Fruit fly (Drosophila melanogaster) whole organism, embryonic: Measurements from ENCODE around the gene Unc-115b.

Source experiments
- Asciz ChIP-seq: fragments of 200-800 bp; sonication (Bioruptor generic); optimal IDR thresholded peaks from 2 replicates; lab custom pipeline; 2017; ENCODE audit warnings: missing biosample characterization, mild to moderate bottlenecking, missing genetic modification characterization, missing genetic modification reagents
- BEAF-32 ChIP-seq: fragments of 200-800 bp; sonication (Bioruptor generic); optimal IDR thresholded peaks from 3 replicates; lab custom pipeline; 2017; ENCODE audit warnings: missing biosample characterization, missing genetic modification characterization, mild to moderate bottlenecking, moderate library complexity, missing genetic modification reagents
- CG11085 ChIP-seq: fragments of 200-800 bp; sonication (Bioruptor generic); IDR thresholded peaks from 2 replicates; pipeline ENCODE4 v1.3.6; 2022; ENCODE audit warnings: missing biosample characterization, missing genetic modification characterization
- CG14860 ChIP-seq: fragments of 200-800 bp; sonication (Bioruptor generic); IDR thresholded peaks from 3 replicates; pipeline ENCODE4 v1.3.6; 2022; ENCODE audit warnings: missing biosample characterization, missing genetic modification characterization; ENCODE audit not compliant: partially characterized antibody
- CG16863 ChIP-seq: fragments of 200-800 bp; sonication (Bioruptor generic); optimal IDR thresholded peaks from 3 replicates; lab custom pipeline; 2016; ENCODE audit warnings: missing biosample characterization, missing genetic modification characterization
- CG17829 ChIP-seq: fragments of 200-800 bp; optimal IDR thresholded peaks from 2 replicates; lab custom pipeline; 2019; ENCODE audit warnings: missing biosample characterization, mild to moderate bottlenecking, missing genetic modification characterization, moderate library complexity
- CG18476 ChIP-seq: fragments of 200-800 bp; sonication (Bioruptor generic); optimal IDR thresholded peaks from 2 replicates; lab custom pipeline; 2016; ENCODE audit warnings: missing biosample characterization, mild to moderate bottlenecking, missing genetic modification characterization
- CG34224 ChIP-seq: fragments of 200-800 bp; sonication (Bioruptor generic); IDR thresholded peaks from 3 replicates; pipeline ENCODE4 v1.3.6; 2022; ENCODE audit warnings: missing biosample characterization, missing genetic modification characterization; ENCODE audit not compliant: partially characterized antibody
- CG34422 ChIP-seq: fragments of 200-800 bp; sonication (Bioruptor generic); IDR thresholded peaks from 3 replicates; pipeline ENCODE4 v1.3.6; 2022; ENCODE audit warnings: missing biosample characterization, missing genetic modification characterization
- CG3726 ChIP-seq: fragments of 200-800 bp; sonication (Bioruptor generic); IDR thresholded peaks from 3 replicates; pipeline ENCODE4, ENCODE4 v1.3.6; 2022; ENCODE audit warnings: missing biosample characterization, missing genetic modification characterization
- CG4328 ChIP-seq: fragments of 200-800 bp; sonication (Bioruptor generic); optimal IDR thresholded peaks from 3 replicates; lab custom pipeline; 2017; ENCODE audit warnings: missing biosample characterization, missing genetic modification reagents, missing genetic modification characterization
- CG43689 ChIP-seq: fragments of 200-800 bp; sonication (Bioruptor generic); IDR thresholded peaks from 2 replicates; pipeline ENCODE4 v1.3.6; 2022; ENCODE audit warnings: missing biosample characterization, missing genetic modification characterization
- CG4424 ChIP-seq: fragments of 200-800 bp; sonication (Bioruptor generic); optimal IDR thresholded peaks from 3 replicates; lab custom pipeline; 2016; ENCODE audit warnings: missing biosample characterization, missing genetic modification characterization
- CG7963 ChIP-seq: fragments of 200-800 bp; sonication (Bioruptor generic); IDR thresholded peaks from 3 replicates; pipeline ENCODE4 v1.3.6; 2022; ENCODE audit warnings: missing biosample characterization, missing genetic modification characterization; ENCODE audit not compliant: partially characterized antibody
- CG9932 ChIP-seq: fragments of 200-800 bp; sonication (Bioruptor generic); IDR thresholded peaks from 2 replicates; pipeline ENCODE4 v1.3.6; 2022; ENCODE audit warnings: missing biosample characterization, missing genetic modification characterization
- CTCF ChIP-seq: fragments of 200-800 bp; sonication (Bioruptor generic); optimal IDR thresholded peaks from 2 replicates; lab custom pipeline; 2017; ENCODE audit warnings: missing biosample characterization, mild to moderate bottlenecking, missing genetic modification characterization, moderate library complexity
- CoRest ChIP-seq: fragments of 200-800 bp; sonication (Bioruptor generic); optimal IDR thresholded peaks from 3 replicates; lab custom pipeline; 2018; ENCODE audit warnings: missing biosample characterization, mild to moderate bottlenecking, missing genetic modification characterization, moderate library complexity
- Doc2 ChIP-seq: fragments of 200-800 bp; sonication (Bioruptor generic); IDR thresholded peaks from 2 replicates; pipeline ENCODE4 v1.3.6; 2022; ENCODE audit warnings: missing biosample characterization, missing genetic modification characterization
- Dp ChIP-seq: fragments of 200-800 bp; sonication (Bioruptor generic); optimal IDR thresholded peaks from 2 replicates; lab custom pipeline; 2018; ENCODE audit warnings: missing biosample characterization, mild to moderate bottlenecking, missing genetic modification characterization, moderate library complexity
- Drgx ChIP-seq: fragments of 200-800 bp; sonication (Bioruptor generic); IDR thresholded peaks from 2 replicates; pipeline ENCODE4 v1.3.6; 2022; ENCODE audit warnings: missing biosample characterization, missing genetic modification characterization
- Fer1 ChIP-seq: fragments of 200-800 bp; sonication (Bioruptor generic); optimal IDR thresholded peaks from 2 replicates; lab custom pipeline; 2017; ENCODE audit warnings: missing biosample characterization, mild to moderate bottlenecking, missing genetic modification characterization
- Lhr ChIP-seq: fragments of 200-800 bp; sonication (Bioruptor generic); optimal IDR thresholded peaks from 3 replicates; lab custom pipeline; 2017; ENCODE audit warnings: mild to moderate bottlenecking, missing biosample characterization, missing genetic modification reagents, missing genetic modification characterization
- MBD-R2 ChIP-seq: fragments of 200-800 bp; sonication (Bioruptor generic); IDR thresholded peaks from 2 replicates; pipeline ENCODE4 v1.3.6; 2022; ENCODE audit warnings: missing biosample characterization, missing genetic modification characterization
- Nf-YA ChIP-seq: fragments of 200-800 bp; sonication (Bioruptor generic); IDR thresholded peaks from 2 replicates; pipeline ENCODE4 v1.3.6; 2022; ENCODE audit warnings: missing biosample characterization, missing genetic modification characterization
- Rx ChIP-seq: fragments of 200-800 bp; sonication (Bioruptor generic); IDR thresholded peaks from 2 replicates; pipeline ENCODE4 v1.3.6; 2022; ENCODE audit warnings: missing biosample characterization, missing genetic modification characterization
- Sox100B ChIP-seq: fragments of 200-800 bp; sonication (Bioruptor generic); optimal IDR thresholded peaks from 3 replicates; lab custom pipeline; 2018; ENCODE audit warnings: missing biosample characterization, mild to moderate bottlenecking, missing genetic modification characterization
- Xbp1 ChIP-seq: fragments of 200-800 bp; sonication (Bioruptor generic); optimal IDR thresholded peaks from 3 replicates; lab custom pipeline; 2016; ENCODE audit warnings: missing biosample characterization, mild to moderate bottlenecking, missing genetic modification characterization
- abd-A ChIP-seq: fragments of 200-800 bp; sonication (Bioruptor generic); optimal IDR thresholded peaks from 3 replicates; lab custom pipeline; 2019; ENCODE audit warnings: missing biosample characterization, mild to moderate bottlenecking, missing genetic modification characterization, moderate library complexity
- amos ChIP-seq: fragments of 200-800 bp; sonication (Bioruptor generic); IDR thresholded peaks from 2 replicates; pipeline ENCODE4 v1.3.6; 2022; ENCODE audit warnings: missing biosample characterization, missing genetic modification characterization; ENCODE audit not compliant: partially characterized antibody
- ase ChIP-seq: fragments of 200-800 bp; sonication (Bioruptor generic); IDR thresholded peaks from 3 replicates; pipeline ENCODE4 v1.3.6; 2022; ENCODE audit warnings: missing biosample characterization, missing genetic modification characterization
- bigmax ChIP-seq: fragments of 200-800 bp; sonication (Bioruptor generic); optimal IDR thresholded peaks from 2 replicates; lab custom pipeline; 2018; ENCODE audit warnings: missing biosample characterization, mild to moderate bottlenecking, missing genetic modification characterization
- bowl ChIP-seq: fragments of 200-800 bp; sonication (Bioruptor generic); IDR thresholded peaks from 2 replicates; pipeline ENCODE4 v1.3.6; 2022; ENCODE audit warnings: missing biosample characterization, missing genetic modification characterization
- cad ChIP-seq: fragments of >200 bp; optimal IDR thresholded peaks from 2 replicates; lab custom pipeline; 2017; ENCODE audit warnings: missing biosample characterization, missing genetic modification characterization
- fd64A ChIP-seq: fragments of 200-800 bp; sonication (Bioruptor generic); optimal IDR thresholded peaks from 3 replicates; lab custom pipeline; 2018; ENCODE audit warnings: missing biosample characterization, mild to moderate bottlenecking, missing genetic modification characterization
- hbn ChIP-seq: fragments of 200-800 bp; sonication (Bioruptor generic); IDR thresholded peaks from 2 replicates; pipeline ENCODE4 v1.3.6; 2022; ENCODE audit warnings: missing biosample characterization, missing genetic modification characterization; ENCODE audit not compliant: partially characterized antibody
- insv ChIP-seq, 2 experiments: fragments of 200-800 bp; sonication (Bioruptor generic); optimal IDR thresholded peaks; 3 replicates each; lab custom pipeline; 2016 to 2018; ENCODE audit warnings: missing biosample characterization in 2 of 2, missing genetic modification characterization in 2 of 2
- inv ChIP-seq: fragments of 200-800 bp; sonication (Bioruptor generic); IDR thresholded peaks from 2 replicates; pipeline ENCODE4 v1.3.6; 2022; ENCODE audit warnings: missing biosample characterization, missing genetic modification characterization; ENCODE audit not compliant: partially characterized antibody
- kay ChIP-seq: fragments of 200-800 bp; sonication (Bioruptor generic); optimal IDR thresholded peaks from 2 replicates; lab custom pipeline; 2016; ENCODE audit warnings: missing biosample characterization, missing genetic modification characterization
- knrl ChIP-seq: fragments of 200-800 bp; sonication (Bioruptor generic); IDR thresholded peaks from 3 replicates; pipeline ENCODE4 v1.3.6; 2022; ENCODE audit warnings: missing biosample characterization, missing genetic modification characterization; ENCODE audit not compliant: partially characterized antibody
- maf-S ChIP-seq: fragments of 200-800 bp; sonication (Bioruptor generic); optimal IDR thresholded peaks from 2 replicates; lab custom pipeline; 2016; ENCODE audit warnings: missing biosample characterization, missing genetic modification characterization
- nerfin-2 ChIP-seq: fragments of 200-800 bp; sonication (Bioruptor generic); IDR thresholded peaks from 2 replicates; pipeline ENCODE4 v1.3.6; 2022; ENCODE audit warnings: missing biosample characterization, missing genetic modification characterization; ENCODE audit not compliant: partially characterized antibody
- nmo ChIP-seq: fragments of 200-800 bp; sonication (Bioruptor generic); optimal IDR thresholded peaks from 2 replicates; lab custom pipeline; 2018; ENCODE audit warnings: missing biosample characterization, mild to moderate bottlenecking, missing genetic modification characterization, moderate library complexity
- pita ChIP-seq: fragments of 200-800 bp; sonication (Bioruptor generic); optimal IDR thresholded peaks from 2 replicates; lab custom pipeline; 2017; ENCODE audit warnings: missing biosample characterization, mild to moderate bottlenecking, missing genetic modification characterization
- rib ChIP-seq: fragments of 200-800 bp; sonication (Bioruptor generic); IDR thresholded peaks from 2 replicates; pipeline ENCODE4 v1.3.6; 2022; ENCODE audit warnings: missing biosample characterization, missing genetic modification characterization
- stwl ChIP-seq: fragments of 200-800 bp; sonication (Bioruptor generic); optimal IDR thresholded peaks from 3 replicates; lab custom pipeline; 2018; ENCODE audit warnings: missing biosample characterization, mild to moderate bottlenecking, missing genetic modification characterization, moderate library complexity
- tna ChIP-seq: fragments of 200-800 bp; sonication (Bioruptor generic); IDR thresholded peaks from 2 replicates; pipeline ENCODE4 v1.3.6; 2022; ENCODE audit warnings: missing biosample characterization, missing genetic modification characterization; ENCODE audit not compliant: partially characterized antibody
- ttk ChIP-seq: fragments of 200-800 bp; sonication (Bioruptor generic); IDR thresholded peaks from 2 replicates; pipeline ENCODE4 v2.1.2; 2022; ENCODE audit warnings: missing biosample characterization, missing genetic modification characterization
- unc-4 ChIP-seq: fragments of 200-800 bp; sonication (Bioruptor generic); IDR thresholded peaks from 2 replicates; pipeline ENCODE4 v1.3.6; 2022; ENCODE audit warnings: missing biosample characterization, missing genetic modification characterization; ENCODE audit not compliant: partially characterized antibody
- usp ChIP-seq: fragments of >200 bp; optimal IDR thresholded peaks from 2 replicates; lab custom pipeline; 2017; ENCODE audit warnings: missing biosample characterization, missing genetic modification characterization

Gene Unc-115b

DNA sequence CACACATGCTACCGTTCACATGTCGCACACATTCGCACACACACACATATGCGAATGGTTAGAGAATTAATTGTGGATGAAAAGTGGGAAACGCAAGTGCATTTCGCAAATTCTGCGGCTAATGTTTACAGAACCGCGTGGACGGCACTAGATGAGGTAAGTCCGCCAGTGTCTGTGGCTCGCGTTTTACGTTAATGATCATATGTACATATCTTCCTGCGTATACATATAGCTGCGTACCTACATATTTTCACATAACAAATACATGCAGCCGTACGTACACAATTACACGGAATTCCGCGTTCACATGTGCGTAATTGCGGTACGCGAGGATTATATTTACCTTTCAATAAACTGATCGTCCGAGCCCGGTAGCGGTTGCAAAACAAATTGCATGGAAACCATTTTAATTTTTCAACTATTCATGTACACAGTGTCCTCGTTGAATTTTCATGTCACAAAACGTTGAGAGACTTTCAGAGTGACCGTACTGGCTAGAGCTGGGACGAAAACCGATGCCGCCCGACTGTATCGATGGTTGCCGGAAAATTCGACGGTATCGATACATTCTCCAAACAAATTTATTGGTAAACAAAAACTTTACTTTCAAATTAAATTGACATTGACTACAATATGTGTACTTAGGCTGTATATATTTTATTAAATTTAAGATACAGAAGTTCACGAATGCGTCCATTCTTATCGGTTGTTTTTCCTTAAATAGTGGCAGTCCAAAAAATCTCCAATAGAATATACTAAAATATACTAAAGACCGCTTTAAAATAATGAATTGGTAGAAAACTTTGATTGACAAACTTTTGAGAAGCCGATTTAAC lies 32.8 kb upstream of the Unc-115b start, which contains the start of gene hyd (continued):
- TF ChIP-seq CG16863 (GFP tag; lab: Kevin White, UChicago) (peak; percentile 24), BEAF-32 (GFP tag; lab: Kevin White, UChicago) (peak; percentile 92), maf-S (GFP tag; lab: Kevin White, UChicago) (no peak), Drgx (GFP tag; lab: Robert Waterston, UW) (no peak), CG18476 (GFP tag; lab: Kevin White, UChicago) (no peak), pita (GFP tag; lab: Kevin White, UChicago) (peak; percentile 29), CG9932 (peak; percentile 45), bigmax (GFP tag; lab: Kevin White, UChicago) (no peak), Fer1 (GFP tag; lab: Kevin White, UChicago) (peak; percentile 13), CG3726 (GFP tag; lab: Robert Waterston, UW) (no peak), CG11085 (GFP tag; lab: Robert Waterston, UW) (no peak), CG34422 (GFP tag; lab: Robert Waterston, UW) (peak; percentile 71; the same call in 1 of the 3 replicates), usp (GFP tag; lab: Kevin White, UChicago) (no peak), Doc2 (GFP tag; lab: Robert Waterston, UW) (no peak), nmo (GFP tag; lab: Kevin White, UChicago) (peak; percentile 62), ttk (GFP tag; lab: Robert Waterston, UW) (no peak), CG4328 (GFP tag; lab: Kevin White, UChicago) (no peak), nerfin-2 (GFP tag; lab: Robert Waterston, UW) (peak; percentile 61; the same call in 1 of the 2 replicates), CTCF (GFP tag; lab: Kevin White, UChicago) (peak; percentile 34), amos (GFP tag; lab: Robert Waterston, UW) (peak; percentile 90), hbn (peak; percentile 73), Xbp1 (peak; percentile 15), CG43689 (GFP tag; lab: Robert Waterston, UW) (no peak), Asciz (GFP tag; lab: Kevin White, UChicago) (no peak), Lhr (GFP tag; lab: Kevin White, UChicago) (peak; percentile 54), kay (GFP tag; lab: Kevin White, UChicago) (no peak), rib (GFP tag; lab: Robert Waterston, UW) (no peak), CoRest (no peak), CG14860 (GFP tag; lab: Robert Waterston, UW) (peak; percentile 66; the same call in 2 of the 3 replicates), tna (GFP tag; lab: Robert Waterston, UW) (peak; percentile 77), CG7963 (GFP tag; lab: Robert Waterston, UW) (peak; percentile 64; the same call in 2 of the 3 replicates), knrl (GFP tag; lab: Robert Waterston, UW) (peak; percentile 84), CG4424 (peak; percentile 2), CG34224 (peak; percentile 74), Sox100B (GFP tag; lab: Kevin White, UChicago) (no peak), abd-A (no peak), CG17829 (peak; percentile 53), MBD-R2 (GFP tag; lab: Robert Waterston, UW) (peak; percentile 54), cad (GFP tag; lab: Kevin White, UChicago) (no peak), stwl (tag; lab: Kevin White, UChicago) (peak; percentile 62), Nf-YA (GFP tag; lab: Robert Waterston, UW) (peak; percentile 33; the same call in 1 of the 2 replicates), unc-4 (GFP tag; lab: Robert Waterston, UW) (peak; percentile 81), inv (peak; percentile 79), ase (GFP tag; lab: Robert Waterston, UW) (no peak), Rx (GFP tag; lab: Robert Waterston, UW) (no peak), insv (GFP tag; optimal IDR thresholded peaks at IDR 0.05; lab: Kevin White, UChicago) (peak in 1 of 2 experiments; percentile 14), bowl (GFP tag; lab: Robert Waterston, UW) (no peak), Dp (GFP tag; lab: Kevin White, UChicago) (peak; percentile 57), fd64A (no peak)
